Fruit fly (Drosophila melanogaster) whole organism, embryonic: ENCODE measurements around the gene CG6012.

Source experiments
- Aef1 ChIP-seq: fragments of 200-800 bp; sonication (Bioruptor generic); IDR thresholded peaks from 3 replicates; pipeline ENCODE4 v1.3.6; 2022; ENCODE audit warnings: missing biosample characterization, missing genetic modification characterization
- Atf6 ChIP-seq: fragments of 200-800 bp; sonication (Bioruptor generic); IDR thresholded peaks from 2 replicates; pipeline ENCODE4 v1.3.6; 2022; ENCODE audit warnings: missing biosample characterization, missing genetic modification characterization
- B-H2 ChIP-seq: fragments of 200-800 bp; sonication (Bioruptor generic); optimal IDR thresholded peaks from 2 replicates; lab custom pipeline; 2018; ENCODE audit warnings: missing biosample characterization, mild to moderate bottlenecking, missing genetic modification characterization
- Bteb2 ChIP-seq: fragments of 200-800 bp; sonication (Bioruptor generic); optimal IDR thresholded peaks from 2 replicates; lab custom pipeline; 2016; ENCODE audit warnings: missing biosample characterization, missing genetic modification characterization
- CG10431 ChIP-seq: fragments of 200-800 bp; sonication (Bioruptor generic); optimal IDR thresholded peaks from 3 replicates; lab custom pipeline; 2018; ENCODE audit warnings: missing biosample characterization, mild to moderate bottlenecking, missing genetic modification characterization
- CG11696 ChIP-seq: fragments of 200-800 bp; sonication (Bioruptor generic); IDR thresholded peaks from 2 replicates; pipeline ENCODE4 v1.3.6; 2022; ENCODE audit warnings: missing biosample characterization, missing genetic modification characterization
- CG13287 ChIP-seq: fragments of 200-800 bp; sonication (Bioruptor generic); IDR thresholded peaks from 2 replicates; pipeline ENCODE4 v1.3.6; 2022; ENCODE audit warnings: missing biosample characterization, missing genetic modification characterization; ENCODE audit not compliant: partially characterized antibody
- CG16815 ChIP-seq: fragments of 200-800 bp; sonication (Bioruptor generic); optimal IDR thresholded peaks from 3 replicates; lab custom pipeline; 2017; ENCODE audit warnings: missing biosample characterization, mild to moderate bottlenecking, missing genetic modification characterization
- CG16863 ChIP-seq: fragments of 200-800 bp; sonication (Bioruptor generic); optimal IDR thresholded peaks from 3 replicates; lab custom pipeline; 2016; ENCODE audit warnings: missing biosample characterization, missing genetic modification characterization
- CG17328 ChIP-seq: fragments of 200-800 bp; sonication (Bioruptor generic); IDR thresholded peaks from 2 replicates; pipeline ENCODE4 v1.3.6; 2022; ENCODE audit warnings: missing biosample characterization, missing genetic modification characterization
- CG17829 ChIP-seq: fragments of 200-800 bp; optimal IDR thresholded peaks from 2 replicates; lab custom pipeline; 2019; ENCODE audit warnings: missing biosample characterization, mild to moderate bottlenecking, missing genetic modification characterization, moderate library complexity
- CG32767 ChIP-seq: fragments of 200-800 bp; sonication (Bioruptor generic); IDR thresholded peaks from 2 replicates; pipeline ENCODE4 v1.3.6; 2022; ENCODE audit warnings: missing biosample characterization, missing genetic modification characterization
- CG34376 ChIP-seq: fragments of 200-800 bp; sonication (Bioruptor generic); optimal IDR thresholded peaks from 2 replicates; lab custom pipeline; 2018; ENCODE audit warnings: missing biosample characterization, mild to moderate bottlenecking, missing genetic modification characterization
- CG3995 ChIP-seq: fragments of 200-800 bp; sonication (Bioruptor generic); optimal IDR thresholded peaks from 3 replicates; lab custom pipeline; 2016; ENCODE audit warnings: missing biosample characterization, missing genetic modification characterization
- CG42726 ChIP-seq: fragments of 200-800 bp; sonication (Bioruptor generic); IDR thresholded peaks from 2 replicates; pipeline ENCODE4 v1.3.6; 2022; ENCODE audit warnings: missing biosample characterization, missing genetic modification characterization; ENCODE audit not compliant: partially characterized antibody
- CG4424 ChIP-seq: fragments of 200-800 bp; sonication (Bioruptor generic); optimal IDR thresholded peaks from 3 replicates; lab custom pipeline; 2016; ENCODE audit warnings: missing biosample characterization, missing genetic modification characterization
- CG5180 ChIP-seq: fragments of 200-800 bp; sonication (Bioruptor generic); optimal IDR thresholded peaks from 3 replicates; lab custom pipeline; 2017; ENCODE audit warnings: missing biosample characterization, missing genetic modification characterization, mild to moderate bottlenecking, moderate library complexity, missing genetic modification reagents
- CG7839 ChIP-seq: fragments of 200-800 bp; sonication (Bioruptor generic); optimal IDR thresholded peaks from 3 replicates; lab custom pipeline; 2018; ENCODE audit warnings: missing biosample characterization, mild to moderate bottlenecking, missing genetic modification characterization, moderate library complexity
- CG8281 ChIP-seq: fragments of 200-800 bp; sonication (Bioruptor generic); optimal IDR thresholded peaks from 2 replicates; lab custom pipeline; 2018; ENCODE audit warnings: missing biosample characterization, mild to moderate bottlenecking, missing genetic modification characterization, moderate library complexity
- CG9817 ChIP-seq: fragments of 200-800 bp; sonication (Bioruptor generic); optimal IDR thresholded peaks from 2 replicates; lab custom pipeline; 2018; ENCODE audit warnings: missing biosample characterization, mild to moderate bottlenecking, missing genetic modification characterization, moderate library complexity
- CoRest ChIP-seq: fragments of 200-800 bp; sonication (Bioruptor generic); optimal IDR thresholded peaks from 3 replicates; lab custom pipeline; 2018; ENCODE audit warnings: missing biosample characterization, mild to moderate bottlenecking, missing genetic modification characterization, moderate library complexity
- CrebB ChIP-seq: fragments of 200-800 bp; sonication (Bioruptor generic); optimal IDR thresholded peaks from 3 replicates; lab custom pipeline; 2018; ENCODE audit warnings: missing biosample characterization, mild to moderate bottlenecking, missing genetic modification characterization
- Dip3 ChIP-seq: fragments of 200-800 bp; sonication (Bioruptor generic); optimal IDR thresholded peaks from 3 replicates; lab custom pipeline; 2016; ENCODE audit warnings: missing biosample characterization, missing genetic modification characterization
- Fer3 ChIP-seq: fragments of 200-800 bp; sonication (Bioruptor generic); optimal IDR thresholded peaks from 2 replicates; lab custom pipeline; 2018; ENCODE audit warnings: missing biosample characterization, mild to moderate bottlenecking, missing genetic modification characterization, moderate library complexity
- HmgZ ChIP-seq: fragments of 200-800 bp; sonication (Bioruptor generic); optimal IDR thresholded peaks from 2 replicates; lab custom pipeline; 2018; ENCODE audit warnings: missing biosample characterization, mild to moderate bottlenecking, missing genetic modification characterization
- Hmx ChIP-seq: fragments of 200-800 bp; sonication (Bioruptor generic); optimal IDR thresholded peaks from 2 replicates; lab custom pipeline; 2016; ENCODE audit warnings: missing biosample characterization, missing genetic modification characterization
- Hr3 ChIP-seq: fragments of 200-800 bp; sonication (Bioruptor generic); optimal IDR thresholded peaks from 3 replicates; lab custom pipeline; 2016; ENCODE audit warnings: missing biosample characterization, missing genetic modification characterization
- Kr ChIP-seq: fragments of 200-800 bp; sonication (Bioruptor generic); optimal IDR thresholded peaks from 2 replicates; lab custom pipeline; 2017; ENCODE audit warnings: missing biosample characterization, mild to moderate bottlenecking, missing genetic modification characterization
- Max ChIP-seq: fragments of 200-800 bp; sonication (Bioruptor generic); optimal IDR thresholded peaks from 2 replicates; lab custom pipeline; 2016; ENCODE audit warnings: missing biosample characterization, mild to moderate bottlenecking, missing genetic modification characterization
- Med ChIP-seq: fragments of 200-800 bp; sonication (Bioruptor generic); peaks from one replicate; lab custom pipeline; 2016; ENCODE audit warnings: missing biosample characterization, missing genetic modification characterization, mild to moderate bottlenecking, inconsistent platforms, moderate library complexity
- Poxn ChIP-seq: fragments of 200-800 bp; sonication (Bioruptor generic); IDR thresholded peaks from 2 replicates; pipeline ENCODE4 v1.3.6; 2022; ENCODE audit warnings: missing biosample characterization, missing genetic modification characterization
- Scr ChIP-seq: fragments of 200-800 bp; sonication (Bioruptor generic); IDR thresholded peaks from 2 replicates; pipeline ENCODE4 v1.3.6; 2022; ENCODE audit warnings: missing biosample characterization, missing genetic modification characterization; ENCODE audit not compliant: partially characterized antibody
- Stat92E ChIP-seq, 3 experiments: fragments of >200 bp in 2 of 3; fragments of 200-800 bp in 1 of 3; sonication (Bioruptor generic) in 1 of 3; optimal IDR thresholded peaks; 2 replicates each; lab custom pipeline; 2017 to 2019; ENCODE audit warnings: missing biosample characterization in 3 of 3, missing genetic modification characterization in 3 of 3, mild to moderate bottlenecking in 1 of 3, moderate library complexity in 1 of 3
- Xbp1 ChIP-seq: fragments of 200-800 bp; sonication (Bioruptor generic); optimal IDR thresholded peaks from 3 replicates; lab custom pipeline; 2016; ENCODE audit warnings: missing biosample characterization, mild to moderate bottlenecking, missing genetic modification characterization
- al ChIP-seq: fragments of 200-800 bp; sonication (Bioruptor generic); IDR thresholded peaks from 2 replicates; pipeline ENCODE4 v1.3.6; 2022; ENCODE audit warnings: missing biosample characterization, missing genetic modification characterization
- aop ChIP-seq: fragments of 200-800 bp; sonication (Bioruptor generic); IDR thresholded peaks from 2 replicates; pipeline ENCODE4 v1.3.6; 2022; ENCODE audit warnings: missing biosample characterization, missing genetic modification characterization
- az2 ChIP-seq: fragments of 200-800 bp; sonication (Bioruptor generic); optimal IDR thresholded peaks from 3 replicates; lab custom pipeline; 2016; ENCODE audit warnings: missing biosample characterization, missing genetic modification characterization
- caup ChIP-seq: fragments of 200-800 bp; sonication (Bioruptor generic); optimal IDR thresholded peaks from 3 replicates; lab custom pipeline; 2017; ENCODE audit warnings: missing biosample characterization, mild to moderate bottlenecking, missing genetic modification characterization, moderate library complexity; ENCODE audit not compliant: severe bottlenecking
- chif ChIP-seq, 2 experiments: fragments of 200-800 bp; sonication (Bioruptor generic); optimal IDR thresholded peaks; 3 replicates each; lab custom pipeline; 2016; ENCODE audit warnings: missing biosample characterization in 2 of 2, missing genetic modification characterization in 2 of 2
- ci ChIP-seq: fragments of 200-800 bp; sonication (Bioruptor generic); IDR thresholded peaks from 3 replicates; pipeline ENCODE4 v1.3.6; 2022; ENCODE audit warnings: missing biosample characterization, missing genetic modification characterization
- dpn ChIP-seq, 2 experiments: fragments of 200-800 bp; sonication (Bioruptor generic); optimal IDR thresholded peaks; 3 replicates each; lab custom pipeline; 2016; ENCODE audit warnings: missing biosample characterization in 2 of 2, missing genetic modification characterization in 2 of 2
- eve ChIP-seq, 2 experiments: fragments of >200 bp; optimal IDR thresholded peaks; 2 replicates each; lab custom pipeline; 2017; ENCODE audit warnings: missing biosample characterization in 2 of 2, missing genetic modification characterization in 2 of 2
- ind ChIP-seq: fragments of 200-800 bp; sonication (Bioruptor generic); optimal IDR thresholded peaks from 3 replicates; lab custom pipeline; 2016; ENCODE audit warnings: missing biosample characterization, missing genetic modification characterization
- jigr1 ChIP-seq: fragments of 200-800 bp; sonication (Bioruptor generic); IDR thresholded peaks from 3 replicates; pipeline ENCODE4 v1.3.6; 2022; ENCODE audit warnings: missing biosample characterization, missing genetic modification characterization
- lab ChIP-seq: fragments of 200-800 bp; sonication (Bioruptor generic); optimal IDR thresholded peaks from 3 replicates; lab custom pipeline; 2017; ENCODE audit warnings: missing biosample characterization, missing genetic modification characterization, mild to moderate bottlenecking, moderate library complexity, missing genetic modification reagents
- psq ChIP-seq: fragments of 200-800 bp; sonication (Bioruptor generic); optimal IDR thresholded peaks from 2 replicates; lab custom pipeline; 2017; ENCODE audit warnings: missing biosample characterization, missing genetic modification characterization
- vfl ChIP-seq: fragments of 200-800 bp; sonication (Bioruptor generic); optimal IDR thresholded peaks from 2 replicates; lab custom pipeline; 2016; ENCODE audit warnings: missing biosample characterization, missing genetic modification characterization
- zfh2 ChIP-seq: fragments of 200-800 bp; sonication (Bioruptor generic); optimal IDR thresholded peaks from 2 replicates; lab custom pipeline; 2016; ENCODE audit warnings: missing biosample characterization, missing genetic modification characterization

The CG6012 gene

DNA sequence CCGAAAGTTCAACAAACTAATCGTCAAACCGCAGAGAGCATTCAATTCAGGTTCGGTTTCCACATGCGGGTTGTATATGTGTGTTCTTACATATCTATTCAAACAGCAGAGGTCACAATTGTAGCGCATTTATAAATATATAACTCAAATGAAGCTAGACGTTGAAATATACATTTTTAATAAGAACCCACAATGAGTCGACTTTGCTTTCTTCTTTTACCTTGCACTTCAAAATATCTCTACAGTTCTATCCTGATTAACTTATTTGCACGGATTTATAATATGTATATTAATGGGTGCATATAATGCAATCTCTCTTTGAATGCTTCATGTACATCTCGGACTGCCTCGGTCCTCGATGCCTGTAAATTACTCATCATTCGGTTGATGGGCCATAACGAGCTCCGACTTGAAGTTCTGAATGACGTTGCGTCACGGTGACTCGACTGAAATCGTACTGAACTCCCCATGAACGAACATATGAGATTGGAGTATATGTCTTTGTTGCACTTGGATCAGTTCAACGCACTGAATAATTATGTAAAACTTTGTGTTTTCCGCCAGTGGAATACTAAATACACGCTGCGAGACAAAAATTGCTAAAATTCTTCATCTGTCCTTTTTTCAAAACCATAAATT, 42.8 kb downstream of the CG6012 start (continued):
- TF ChIP-seq Bteb2 (no peak), CG5180 (peak; percentile 19), al (GFP tag; lab: Robert Waterston, UW) (no peak), Stat92E (GFP tag; optimal IDR thresholded peaks at IDR 0.05; lab: Kevin White, UChicago) (peak in 1 of 3 experiments; percentile 5), CG32767 (GFP tag; lab: Robert Waterston, UW) (no peak), Poxn (GFP tag; lab: Robert Waterston, UW) (no peak), Hmx (GFP tag; lab: Kevin White, UChicago) (no peak), CG11696 (GFP tag; lab: Robert Waterston, UW) (peak; percentile 88), az2 (GFP tag; lab: Kevin White, UChicago) (peak; percentile 40), CG17829 (tag; lab: Kevin White, UChicago) (peak; percentile 43), chif (GFP tag; optimal IDR thresholded peaks at IDR 0.05; lab: Kevin White, UChicago) (peak in 1 of 2 experiments; percentile 13), aop (GFP tag; lab: Robert Waterston, UW) (no peak), Med (GFP tag; lab: Kevin White, UChicago) (peak; percentile 46), CrebB (tag; lab: Kevin White, UChicago) (no peak), CG16815 (GFP tag; lab: Kevin White, UChicago) (no peak), CG3995 (GFP tag; lab: Kevin White, UChicago) (no peak), CG13287 (GFP tag; lab: Robert Waterston, UW) (no peak), Scr (no peak), HmgZ (tag; lab: Kevin White, UChicago) (no peak), CG17328 (GFP tag; lab: Robert Waterston, UW) (peak; percentile 34; the same call in 1 of the 2 replicates), dpn (GFP tag; optimal IDR thresholded peaks at IDR 0.05; lab: Kevin White, UChicago) (peak in 1 of 2 experiments; percentile 12), Hr3 (GFP tag; lab: Kevin White, UChicago) (no peak)
- TF ChIP-seq, all 482 proteins: peak for 98

DNA sequence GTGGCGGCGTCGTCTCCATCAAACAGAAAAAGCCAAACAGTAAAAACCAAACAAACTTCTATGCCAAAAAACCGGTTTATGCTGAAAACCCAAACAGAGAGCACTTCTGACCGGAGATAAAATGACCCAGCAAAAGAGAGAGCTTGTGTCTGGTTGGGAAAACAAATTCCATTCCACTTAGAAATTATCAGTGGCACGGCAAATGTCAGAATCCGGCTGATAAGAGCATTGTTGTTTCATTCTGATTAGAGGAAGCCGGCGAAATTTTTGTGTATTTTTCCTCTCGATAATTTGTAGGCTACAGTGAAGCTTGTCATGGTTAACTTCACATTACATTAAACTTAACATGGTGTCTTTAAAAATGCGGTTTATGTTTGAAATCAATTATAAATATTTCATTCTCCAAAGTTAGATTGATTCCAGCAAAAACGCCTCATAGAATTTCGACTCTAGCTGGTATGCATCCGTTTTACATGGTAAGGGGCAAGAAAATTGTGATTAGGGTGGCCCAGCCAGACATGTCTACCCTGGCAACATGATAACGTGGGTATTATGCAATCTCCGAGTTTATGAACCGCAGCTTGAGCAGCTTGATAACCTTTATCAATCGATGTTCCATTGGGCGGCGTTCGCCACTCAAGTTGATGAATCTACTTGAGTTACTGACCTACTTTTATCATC, 43.7 kb downstream of the CG6012 start:
- TF ChIP-seq CG7839 (tag; lab: Kevin White, UChicago) = peak; percentile 36
- TF ChIP-seq eve (GFP tag; optimal IDR thresholded peaks at IDR 0.05; lab: Kevin White, UChicago) = no peak
- no peak for TF ChIP-seq jigr1 (GFP tag; lab: Robert Waterston, UW)
- peak; percentile 26 for TF ChIP-seq zfh2 (GFP tag; lab: Kevin White, UChicago)
- TF ChIP-seq ci = peak; percentile 33; the same call in 1 of the 3 replicates
- TF ChIP-seq Fer3 (tag; lab: Kevin White, UChicago) = peak; percentile 35
- peak; percentile 16 for TF ChIP-seq Xbp1 (GFP tag; lab: Kevin White, UChicago)
- no peak for TF ChIP-seq CG4424 (GFP tag; lab: Kevin White, UChicago)
- peak; percentile 44 for TF ChIP-seq CG10431
- TF ChIP-seq CG8281 = no peak
- peak; percentile 42; the same call in 2 of the 3 replicates for TF ChIP-seq Aef1
- peak; percentile 19 for TF ChIP-seq CoRest (tag; lab: Kevin White, UChicago)
- no peak for TF ChIP-seq psq
- TF ChIP-seq CG42726 (GFP tag; lab: Robert Waterston, UW) = no peak
- TF ChIP-seq Kr = no peak
- TF ChIP-seq caup = peak; percentile 9
- peak; percentile 29 for TF ChIP-seq Max (GFP tag; lab: Kevin White, UChicago)
- peak; percentile 22 for TF ChIP-seq CG34376 (GFP tag; lab: Kevin White, UChicago)
- peak; percentile 42; the same call in 1 of the 2 replicates for TF ChIP-seq Atf6 (GFP tag; lab: Robert Waterston, UW)
- TF ChIP-seq Dip3 = peak; percentile 73
- TF ChIP-seq CG16863 (GFP tag; lab: Kevin White, UChicago) = peak; percentile 23
- TF ChIP-seq ind (GFP tag; lab: Kevin White, UChicago) = peak; percentile 1
- peak; percentile 9 for TF ChIP-seq lab (GFP tag; lab: Kevin White, UChicago)
- TF ChIP-seq vfl = no peak
- no peak for TF ChIP-seq B-H2 (GFP tag; lab: Kevin White, UChicago)
- no peak for TF ChIP-seq CG9817
